Worm (Caenorhabditis elegans) whole organism, L2 larva: Measurements from ENCODE around the gene cest-24.

ENCODE experiments used
- ZK546.5 ChIP-seq: sonication (generic microtip); optimal IDR thresholded peaks from 2 replicates; lab custom pipeline; 2017; ENCODE audit warnings: missing biosample characterization, missing genetic modification characterization
- ceh-82 ChIP-seq: fragments of 150-350 bp; optimal IDR thresholded peaks from 2 replicates; lab custom pipeline; 2014; ENCODE audit warnings: missing biosample characterization, missing genetic modification characterization
- nhr-77 ChIP-seq: fragments of 150-350 bp; optimal IDR thresholded peaks from 2 replicates; lab custom pipeline; 2014; ENCODE audit warnings: missing biosample characterization, missing genetic modification characterization
- unc-55 ChIP-seq: fragments of 150-350 bp; sonication (generic microtip); optimal IDR thresholded peaks from 3 replicates; lab custom pipeline; 2014; ENCODE audit warnings: missing biosample characterization, missing genetic modification reagents, missing genetic modification characterization
- ztf-11 ChIP-seq: sonication (generic microtip); optimal IDR thresholded peaks from 2 replicates; lab custom pipeline; 2017; ENCODE audit warnings: missing biosample characterization, missing genetic modification characterization
- ztf-4 ChIP-seq: fragments of 150-350 bp; optimal IDR thresholded peaks from 2 replicates; lab custom pipeline; 2014; ENCODE audit warnings: missing biosample characterization, missing genetic modification characterization

cest-24 gene

DNA sequence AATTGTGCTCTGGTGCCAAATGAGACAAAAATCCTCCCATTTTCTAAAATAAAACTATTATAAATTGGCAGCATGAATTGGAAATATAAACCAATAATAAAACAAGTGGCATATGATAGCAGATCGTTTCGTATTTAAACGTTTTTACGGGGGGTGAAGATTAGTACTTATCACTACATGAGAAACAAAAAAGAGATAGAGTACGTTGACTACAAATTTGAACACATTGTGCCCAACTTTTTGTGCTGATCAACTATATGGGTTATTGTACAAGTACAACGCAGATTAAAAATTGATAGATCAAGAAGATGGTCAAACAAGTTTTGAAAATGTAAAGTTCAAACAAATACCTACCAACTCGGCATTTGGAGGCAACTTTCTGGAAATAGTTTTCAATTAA is 51.8 kb downstream of the cest-24 start:
- TF ChIP-seq ceh-82 (tag; lab: Kevin White, UChicago) (no peak), ZK546.5 (no peak), unc-55 (GFP tag; lab: Kevin White, UChicago) (no peak)

DNA sequence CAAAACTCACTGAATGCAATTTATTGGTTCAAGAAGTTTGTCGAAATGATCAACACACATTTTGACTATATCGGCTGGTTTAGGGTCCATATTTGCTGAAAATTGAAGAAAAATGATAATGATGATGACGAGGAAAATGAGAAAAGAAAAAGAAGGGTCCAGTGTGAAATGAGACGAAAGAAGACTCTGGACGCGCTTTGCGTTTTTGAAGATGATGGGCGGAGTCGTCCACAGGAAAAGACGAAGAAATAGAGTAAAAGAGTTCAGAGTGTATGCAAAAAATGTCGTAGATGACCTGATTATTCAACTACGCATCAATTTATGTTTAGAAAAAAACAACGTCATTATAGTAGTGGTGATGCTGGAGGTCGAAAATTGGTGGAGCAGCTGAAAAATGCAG is 58.1 kb downstream of the cest-24 start, which contains the start of gene F13H6.5:
Gene F13H6.5 (minus strand): TSS at position 101 of the 400 bp plus-strand sequence.
- TF ChIP-seq ztf-11 (no peak), nhr-77 (tag; lab: Kevin White, UChicago) (no peak), ztf-4 (no peak)
